Worm (Caenorhabditis elegans): ENCODE data around the gene srx-108.

Gene srx-108

DNA sequence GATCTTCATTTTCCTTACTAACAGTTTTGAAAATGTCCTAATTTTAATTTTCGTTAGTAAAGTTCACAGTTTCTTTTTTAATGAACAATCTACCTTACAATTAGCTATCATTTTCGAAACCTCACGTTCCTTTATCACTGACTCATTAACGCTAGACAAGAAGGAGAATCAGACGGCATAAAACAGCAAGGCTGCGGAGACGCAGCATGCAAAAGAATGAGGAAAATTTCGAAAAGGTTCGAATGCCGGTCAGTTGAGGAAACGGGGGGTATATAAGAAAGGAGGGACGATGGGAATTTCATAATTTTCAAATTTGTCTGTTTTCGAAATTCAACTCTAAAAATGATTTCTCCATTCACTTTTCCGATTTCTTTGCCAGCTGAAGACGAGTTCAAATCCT lies 43.5 kb upstream of the srx-108 start, which contains the start of gene F19B10.13 (continued):
- TF ChIP-seq hif-1 (tag; optimal IDR thresholded peaks at IDR 0.05) (peak in 1 of 2 experiments; percentile 19), nhr-77 (tag; optimal IDR thresholded peaks at IDR 0.05) (no peak), rbr-2 (tag; optimal IDR thresholded peaks at IDR 0.05) (no peak), daf-19 (GFP tag; conservative IDR thresholded peaks at IDR 0.05) (no peak), dmd-9 (GFP tag; IDR thresholded peaks at IDR 0.05) (no peak), Y75B8A.6 (GFP tag; IDR thresholded peaks at IDR 0.05) (no peak), nhr-48 (tag; optimal IDR thresholded peaks at IDR 0.05) (no peak), nhr-111 (GFP tag; optimal IDR thresholded peaks at IDR 0.05) (no peak), Y105C5A.15 (GFP tag; IDR thresholded peaks at IDR 0.05) (no peak), attf-4 (tag; optimal IDR thresholded peaks at IDR 0.05) (no peak), R02D3.7 (tag; optimal IDR thresholded peaks at IDR 0.05) (no peak), ceh-44 (GFP tag; IDR thresholded peaks at IDR 0.05) (no peak), ZK337.2 (GFP tag; IDR thresholded peaks at IDR 0.05) (no peak), nhr-25 (tag; optimal IDR thresholded peaks at IDR 0.05; ENCODE audit: borderline replicate concordance, insufficient read depth) (no peak), lir-3 (tag; optimal IDR thresholded peaks at IDR 0.05) (no peak), cey-2 (tag; optimal IDR thresholded peaks at IDR 0.05; ENCODE audit: borderline replicate concordance, insufficient read depth) (no peak), nhr-28 (tag; optimal IDR thresholded peaks at IDR 0.05) (peak; percentile 36), hlh-11 (tag; optimal IDR thresholded peaks at IDR 0.05) (peak; percentile 51), D1046.2 (GFP tag; IDR thresholded peaks at IDR 0.05) (no peak), lim-7 (GFP tag; IDR thresholded peaks at IDR 0.05) (no peak), egl-27 (tag; optimal IDR thresholded peaks at IDR 0.05) (no peak), lin-39 (tag; optimal IDR thresholded peaks at IDR 0.05) (no peak), dve-1 (tag; optimal IDR thresholded peaks at IDR 0.05; ENCODE audit: insufficient read depth) (no peak), madf-5 (GFP tag; IDR thresholded peaks at IDR 0.05) (no peak), F10B5.3 (tag; optimal IDR thresholded peaks at IDR 0.05) (no peak), dmd-6 (GFP tag; IDR thresholded peaks at IDR 0.05) (peak; percentile 58), hlh-30 (tag; optimal IDR thresholded peaks at IDR 0.05; ENCODE audit: insufficient read depth) (peak; percentile 38)

DNA sequence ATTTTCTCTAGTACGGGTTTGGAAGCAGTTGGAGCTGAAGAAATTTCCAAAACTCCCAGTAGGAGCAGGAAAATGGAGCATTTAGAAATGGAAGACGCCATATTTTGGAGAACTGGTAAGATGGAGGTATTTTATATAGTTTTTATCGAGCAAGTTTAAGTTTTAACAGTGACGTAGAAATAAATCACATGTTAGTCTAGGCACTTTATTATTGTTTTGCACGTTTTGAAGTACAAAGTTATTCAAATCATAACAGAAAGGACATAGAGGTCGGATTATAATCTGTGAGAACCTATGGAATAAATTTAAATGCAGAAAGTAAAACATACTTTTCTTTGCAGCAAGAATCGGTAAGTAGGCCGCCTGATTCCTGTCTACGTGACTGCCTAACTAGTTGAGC lies 41.6 kb upstream of the srx-108 start, which contains the start of gene F19B10.6:
F19B10.6 (minus strand) TSS at position 101 of the 400 bp plus-strand sequence.
- TF ChIP-seq skn-1 (tag; optimal IDR thresholded peaks at IDR 0.05) (no peak), spr-1 (tag; optimal IDR thresholded peaks at IDR 0.05) (no peak), dmd-6 (GFP tag; IDR thresholded peaks at IDR 0.05) (no peak), zfp-3 (GFP tag; conservative IDR thresholded peaks at IDR 0.05) (no peak), zag-1 (tag; optimal IDR thresholded peaks at IDR 0.05) (no peak), saeg-2 (GFP tag; IDR thresholded peaks at IDR 0.05) (no peak), tag-97 (GFP tag; IDR thresholded peaks at IDR 0.05) (no peak), mep-1 (tag; optimal IDR thresholded peaks at IDR 0.05) (no peak), nhr-48 (tag; optimal IDR thresholded peaks at IDR 0.05) (no peak), madf-5 (GFP tag; IDR thresholded peaks at IDR 0.05) (no peak), daf-12 (tag; optimal IDR thresholded peaks at IDR 0.05) (no peak), ztf-11 (tag; optimal IDR thresholded peaks at IDR 0.05) (no peak), lir-3 (tag; optimal IDR thresholded peaks at IDR 0.05) (no peak)

DNA sequence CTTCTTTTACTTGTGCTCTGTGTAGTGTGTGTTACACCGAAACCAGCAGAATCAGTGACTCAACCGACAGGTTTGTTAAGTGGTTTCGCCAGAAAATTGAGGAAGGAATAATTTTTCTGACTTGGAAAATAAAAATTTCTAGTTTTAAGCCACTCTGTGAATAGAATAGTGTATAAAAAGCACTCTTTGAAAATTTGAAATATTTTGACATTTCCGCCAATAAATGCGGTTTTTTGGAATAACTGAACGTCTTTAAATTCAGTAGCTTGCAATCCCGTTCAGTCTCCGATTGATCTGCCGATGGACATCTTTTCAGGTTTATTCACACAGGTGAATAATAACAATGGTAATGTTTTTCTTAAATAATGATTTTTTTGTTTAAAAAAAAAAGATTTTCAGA lies 41.0 kb upstream of the srx-108 start, which contains the start of gene F19B10.3:
F19B10.3 (plus strand) TSS at position 301 of the 400 bp plus-strand sequence.
- TF ChIP-seq lin-15B (tag; optimal IDR thresholded peaks at IDR 0.05) (no peak), snpc-1.2 (GFP tag; IDR thresholded peaks at IDR 0.05) (no peak), mxl-2 (GFP tag; conservative IDR thresholded peaks at IDR 0.05) (no peak), F49E8.2 (tag; optimal IDR thresholded peaks at IDR 0.05; ENCODE audit: borderline replicate concordance) (no peak), mes-2 (tag; optimal IDR thresholded peaks at IDR 0.05; ENCODE audit: poor library complexity, severe bottlenecking) (no peak), ceh-28 (tag; optimal IDR thresholded peaks at IDR 0.05) (no peak), snpc-4 (tag; optimal IDR thresholded peaks at IDR 0.05) (no peak), zfp-3 (GFP tag; conservative IDR thresholded peaks at IDR 0.05) (no peak), ZK337.2 (GFP tag; IDR thresholded peaks at IDR 0.05) (no peak), pqm-1 (tag; optimal IDR thresholded peaks at IDR 0.05) (no peak), R02D3.7 (tag; optimal IDR thresholded peaks at IDR 0.05) (no peak), daf-8 (GFP tag; IDR thresholded peaks at IDR 0.05) (no peak), nhr-48 (tag; optimal IDR thresholded peaks at IDR 0.05) (no peak), lin-1 (GFP tag; IDR thresholded peaks at IDR 0.05) (no peak), F26F4.8 (GFP tag; conservative IDR thresholded peaks at IDR 0.05) (no peak), attf-4 (tag; optimal IDR thresholded peaks at IDR 0.05) (no peak), fos-1 (tag; optimal IDR thresholded peaks at IDR 0.05) (no peak), hlh-30 (tag; optimal IDR thresholded peaks at IDR 0.05; ENCODE audit: insufficient read depth) (no peak), dve-1 (tag; optimal IDR thresholded peaks at IDR 0.05; ENCODE audit: insufficient read depth) (no peak), nhr-6 (tag; optimal IDR thresholded peaks at IDR 0.05) (no peak)
